Fruit fly (Drosophila melanogaster): ENCODE measurements around the gene Uqcc1.
A peak's percentile ranks its signal among the peaks of the same experiment; 100 is the strongest.

The Uqcc1 gene

DNA sequence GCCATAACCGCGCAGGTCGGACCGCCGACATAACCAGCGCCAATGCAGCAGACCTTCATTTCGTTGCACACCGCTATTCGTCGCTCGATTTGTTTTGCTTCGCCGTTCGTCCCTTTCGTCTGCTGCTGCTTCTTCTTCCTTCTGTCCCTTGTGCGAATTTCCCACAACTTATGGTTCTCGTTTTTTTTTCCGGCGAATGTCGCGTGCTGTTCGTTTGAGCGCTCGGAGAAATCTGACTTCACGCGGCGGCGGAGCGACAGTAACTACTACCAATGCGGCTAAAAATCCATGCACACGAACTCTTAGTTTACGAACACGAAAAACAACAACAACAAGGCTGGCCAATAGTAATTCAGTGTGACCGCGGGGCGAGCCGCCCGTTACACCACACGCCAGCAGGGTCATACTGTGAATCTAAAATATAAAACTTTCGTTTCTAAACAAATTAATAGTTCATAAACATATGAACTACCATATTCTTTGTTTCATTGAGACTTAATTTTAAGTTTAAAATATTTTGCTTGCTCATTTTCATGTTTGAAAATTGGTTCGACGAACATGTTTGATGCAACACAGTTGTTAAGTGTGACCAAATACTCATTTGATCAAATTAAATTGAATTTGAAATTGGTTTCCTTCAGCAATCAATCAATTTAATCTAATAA lies 6.7 kb upstream of the Uqcc1 start, which contains the start of gene sgl (continued):
- TF ChIP-seq Myb (GFP tag; optimal IDR thresholded peaks at IDR 0.05) (peak; percentile 37), cato (GFP tag; optimal IDR thresholded peaks at IDR 0.05; ENCODE audit: borderline replicate concordance) (no peak), ewg (GFP tag; optimal IDR thresholded peaks at IDR 0.05) (peak; percentile 2), btn (GFP tag; optimal IDR thresholded peaks at IDR 0.05) (no peak), CG1647 (GFP tag; optimal IDR thresholded peaks at IDR 0.05) (peak; percentile 5), CG6175 (GFP tag; IDR thresholded peaks at IDR 0.05) (no peak), sim (GFP tag; IDR thresholded peaks at IDR 0.05) (no peak), Fer3 (tag; optimal IDR thresholded peaks at IDR 0.05) (peak; percentile 27), Ssrp (tag; optimal IDR thresholded peaks at IDR 0.05) (no peak), CG10321 (GFP tag; IDR thresholded peaks at IDR 0.05) (no peak), chinmo (GFP tag; IDR thresholded peaks at IDR 0.05; ENCODE audit: partially characterized antibody) (peak; percentile 93; the same call in 3 of the 4 replicates), gt (GFP tag; IDR thresholded peaks at IDR 0.05) (no peak), Sox102F (GFP tag; optimal IDR thresholded peaks at IDR 0.05) (no peak), sna (GFP tag; IDR thresholded peaks at IDR 0.05; ENCODE audit: partially characterized antibody) (peak; percentile 50; the same call in 1 of the 2 replicates), en (GFP tag; optimal IDR thresholded peaks at IDR 0.05) (no peak), bigmax (GFP tag; optimal IDR thresholded peaks at IDR 0.05) (peak; percentile 20), CG5245 (GFP tag; optimal IDR thresholded peaks at IDR 0.05) (no peak), Hsf (GFP tag; optimal IDR thresholded peaks at IDR 0.05) (no peak), shn (GFP tag; optimal IDR thresholded peaks at IDR 0.05) (peak; percentile 10), CG8388 (GFP tag; optimal IDR thresholded peaks at IDR 0.05) (no peak), gro (GFP tag; optimal IDR thresholded peaks at IDR 0.05) (peak; percentile 36), Doc2 (GFP tag; IDR thresholded peaks at IDR 0.05) (no peak), Ets65A (GFP tag) (peak; percentile 43), nerfin-2 (GFP tag; IDR thresholded peaks at IDR 0.05; ENCODE audit: partially characterized antibody) (peak; percentile 27; the same call in 1 of the 2 replicates), CG34422 (GFP tag; IDR thresholded peaks at IDR 0.05) (peak; percentile 91), CG6683 (GFP tag; optimal IDR thresholded peaks at IDR 0.05) (peak; percentile 50), CG11696 (GFP tag; IDR thresholded peaks at IDR 0.05) (no peak), HLHmδ (GFP tag; optimal IDR thresholded peaks at IDR 0.05) (peak; percentile 76), lov (optimal IDR thresholded peaks at IDR 0.05) (no peak), lov (GFP tag; IDR thresholded peaks at IDR 0.05) (0 out of 3 replicates have a peak, but pooled peaks have one; percentile 23), CG14441 (GFP tag; IDR thresholded peaks at IDR 0.05) (0 out of 2 replicates have a peak, but pooled peaks have one; percentile 18), zf30C (GFP tag; optimal IDR thresholded peaks at IDR 0.05) (no peak), ftz-f1 (GFP tag; optimal IDR thresholded peaks at IDR 0.05) (peak; percentile 71), Ada2b (GFP tag; IDR thresholded peaks at IDR 0.05) (peak; percentile 46; the same call in 1 of the 2 replicates), CG4707 (GFP tag; optimal IDR thresholded peaks at IDR 0.05) (peak; percentile 3), CG16813 (GFP tag; IDR thresholded peaks at IDR 0.05; ENCODE audit: partially characterized antibody) (0 out of 3 replicates have a peak, but pooled peaks have one; percentile 25), CG14710 (tag; optimal IDR thresholded peaks at IDR 0.05) (peak; percentile 63), H15 (GFP tag; IDR thresholded peaks at IDR 0.05) (no peak), CG6272 (GFP tag; IDR thresholded peaks at IDR 0.05) (no peak), Camta (GFP tag; optimal IDR thresholded peaks at IDR 0.05) (peak; percentile 56), Adf1 (GFP tag; IDR thresholded peaks at IDR 0.05) (peak; percentile 60; the same call in 1 of the 2 replicates), pho (GFP tag; optimal IDR thresholded peaks at IDR 0.05) (peak; percentile 27), CG9932 (GFP tag; IDR thresholded peaks at IDR 0.05) (peak; percentile 48), CG10267 (tag; optimal IDR thresholded peaks at IDR 0.05) (peak; percentile 70), D19B (GFP tag; optimal IDR thresholded peaks at IDR 0.05) (peak; percentile 14), HmgZ (tag; optimal IDR thresholded peaks at IDR 0.05) (peak; percentile 55), ttk (GFP tag; IDR thresholded peaks at IDR 0.05) (no peak), Bdp1 (GFP tag; optimal IDR thresholded peaks at IDR 0.05) (no peak), knrl (GFP tag; IDR thresholded peaks at IDR 0.05; ENCODE audit: partially characterized antibody) (peak; percentile 34; the same call in 1 of the 3 replicates), jing (GFP tag; optimal IDR thresholded peaks at IDR 0.05) (peak; percentile 72)
